Worm (Caenorhabditis elegans): Measurements from ENCODE around the gene rpc-11.

The rpc-11 gene

ce11 chrIV:1455006-1455405, 45.2 kb upstream of the rpc-11 start (continued):
- TF ChIP-seq lin-1 (GFP tag; IDR thresholded peaks at IDR 0.05) (no peak), dmd-9 (GFP tag; IDR thresholded peaks at IDR 0.05) (no peak), nhr-48 (tag; optimal IDR thresholded peaks at IDR 0.05) (no peak), F26F4.8 (GFP tag; conservative IDR thresholded peaks at IDR 0.05) (no peak), ama-1 (optimal IDR thresholded peaks at IDR 0.05) (no peak), tra-1 (GFP tag; IDR thresholded peaks at IDR 0.05) (no peak), daf-19 (GFP tag; conservative IDR thresholded peaks at IDR 0.05) (no peak), F37D6.2 (tag; optimal IDR thresholded peaks at IDR 0.05) (no peak), saeg-2 (GFP tag; IDR thresholded peaks at IDR 0.05) (no peak), unc-130 (GFP tag; optimal IDR thresholded peaks at IDR 0.05) (no peak), F49E8.2 (tag; optimal IDR thresholded peaks at IDR 0.05; ENCODE audit: borderline replicate concordance) (no peak), mdl-1 (tag; optimal IDR thresholded peaks at IDR 0.05) (peak in 1 of 2 experiments; percentile 41), lin-29 (GFP tag; IDR thresholded peaks at IDR 0.05) (no peak), T26A8.4 (GFP tag; IDR thresholded peaks at IDR 0.05) (no peak), mep-1 (tag; optimal IDR thresholded peaks at IDR 0.05) (peak; percentile 21), aly-2 (tag; optimal IDR thresholded peaks at IDR 0.05) (no peak), daf-16 (GFP tag; optimal IDR thresholded peaks at IDR 0.05) (no peak), daf-16 (tag; optimal IDR thresholded peaks at IDR 0.05) (peak; percentile 56), arid-1 (GFP tag; conservative IDR thresholded peaks at IDR 0.05) (0 out of 2 replicates have a peak, but pooled peaks have one; percentile 35), nhr-28 (tag; optimal IDR thresholded peaks at IDR 0.05) (peak; percentile 87), lin-39 (tag; optimal IDR thresholded peaks at IDR 0.05) (no peak), spr-3 (GFP tag; optimal IDR thresholded peaks at IDR 0.05) (no peak), zfp-3 (GFP tag; conservative IDR thresholded peaks at IDR 0.05) (no peak), mes-2 (tag; optimal IDR thresholded peaks at IDR 0.05; ENCODE audit: poor library complexity, severe bottlenecking) (peak; percentile 29), aha-1 (tag) (no peak), fkh-10 (GFP tag; optimal IDR thresholded peaks at IDR 0.05) (no peak), zag-1 (tag; optimal IDR thresholded peaks at IDR 0.05) (no peak), snpc-4 (tag; optimal IDR thresholded peaks at IDR 0.05) (no peak), nhr-102 (tag; optimal IDR thresholded peaks at IDR 0.05) (no peak), ctbp-1 (GFP tag; IDR thresholded peaks at IDR 0.05) (no peak), dve-1 (tag; optimal IDR thresholded peaks at IDR 0.05; ENCODE audit: insufficient read depth) (peak; percentile 71), mxl-2 (GFP tag; conservative IDR thresholded peaks at IDR 0.05) (peak; percentile 60)

- TF ChIP-seq ces-1 (GFP tag; optimal IDR thresholded peaks at IDR 0.05) (no peak), mes-2 (tag; optimal IDR thresholded peaks at IDR 0.05; ENCODE audit: poor library complexity, severe bottlenecking) (peak; percentile 60), daf-16 (GFP tag; optimal IDR thresholded peaks at IDR 0.05) (peak in 1 of 2 experiments; percentile 22), daf-16 (tag; optimal IDR thresholded peaks at IDR 0.05) (peak; percentile 98), lsy-2 (tag; optimal IDR thresholded peaks at IDR 0.05) (peak in 1 of 2 experiments; percentile 53), tra-1 (GFP tag; IDR thresholded peaks at IDR 0.05) (peak; percentile 32; the same call in 1 of the 2 replicates), nhr-28 (tag; optimal IDR thresholded peaks at IDR 0.05) (peak; percentile 98), ceh-28 (tag; optimal IDR thresholded peaks at IDR 0.05) (no peak), nhr-48 (tag; optimal IDR thresholded peaks at IDR 0.05) (peak; percentile 80), lin-1 (GFP tag; IDR thresholded peaks at IDR 0.05) (peak; percentile 28; the same call in 1 of the 2 replicates), lim-7 (GFP tag; IDR thresholded peaks at IDR 0.05) (no peak), F37D6.2 (tag; optimal IDR thresholded peaks at IDR 0.05) (no peak), pqm-1 (tag; optimal IDR thresholded peaks at IDR 0.05) (peak; percentile 17), dmd-6 (GFP tag; IDR thresholded peaks at IDR 0.05) (peak; percentile 95), attf-4 (tag; optimal IDR thresholded peaks at IDR 0.05) (no peak), ceh-62 (tag; optimal IDR thresholded peaks at IDR 0.05) (no peak), nhr-6 (tag; optimal IDR thresholded peaks at IDR 0.05) (peak; percentile 28), nhr-77 (tag; optimal IDR thresholded peaks at IDR 0.05) (peak; percentile 29), F44E2.7 (GFP tag; IDR thresholded peaks at IDR 0.05) (no peak), Y75B8A.6 (GFP tag; IDR thresholded peaks at IDR 0.05) (no peak), mxl-3 (GFP tag; optimal IDR thresholded peaks at IDR 0.05) (peak; percentile 80), tag-97 (GFP tag; IDR thresholded peaks at IDR 0.05) (no peak), dmd-9 (GFP tag; IDR thresholded peaks at IDR 0.05) (no peak), lir-3 (tag; optimal IDR thresholded peaks at IDR 0.05) (no peak), hlh-11 (tag; optimal IDR thresholded peaks at IDR 0.05) (peak; percentile 90), cey-2 (tag; optimal IDR thresholded peaks at IDR 0.05; ENCODE audit: borderline replicate concordance, insufficient read depth) (peak; percentile 2), madf-9 (GFP tag; conservative IDR thresholded peaks at IDR 0.05) (no peak), ZK546.5 (tag; optimal IDR thresholded peaks at IDR 0.05) (no peak), T26A8.4 (GFP tag; IDR thresholded peaks at IDR 0.05) (no peak)
Observed at ce11 chrIV:1454194-1454593, 44.4 kb upstream of the rpc-11 start.
